Worm (Caenorhabditis elegans) whole organism, L2 larva: ENCODE data around the gene F22E5.7.

ENCODE experiments used
- F13H6.1 ChIP-seq: sonication (generic microtip); optimal IDR thresholded peaks from 2 replicates; lab custom pipeline; 2016; ENCODE audit warnings: missing genetic modification characterization, missing compliant biosample characterization
- R02D3.7 ChIP-seq: fragments of 150-350 bp; optimal IDR thresholded peaks from 2 replicates; lab custom pipeline; 2014; ENCODE audit warnings: missing biosample characterization, missing genetic modification characterization
- Y55F3AM.14 ChIP-seq: fragments of 200-800 bp; sonication (Bioruptor generic); optimal IDR thresholded peaks from 2 replicates; lab custom pipeline; 2018; ENCODE audit warnings: mild to moderate bottlenecking, missing genetic modification characterization, missing compliant biosample characterization
- alr-1 ChIP-seq: fragments of 150-350 bp; optimal IDR thresholded peaks from 2 replicates; lab custom pipeline; 2014; ENCODE audit warnings: missing biosample characterization, missing genetic modification characterization
- crh-2 ChIP-seq: sonication (generic microtip); optimal IDR thresholded peaks from 2 replicates; lab custom pipeline; 2017; ENCODE audit warnings: missing biosample characterization, missing genetic modification characterization
- elt-1 ChIP-seq: fragments of 150-350 bp; optimal IDR thresholded peaks from 2 replicates; lab custom pipeline; 2014; ENCODE audit warnings: missing biosample characterization, missing genetic modification characterization
- lin-39 ChIP-seq: fragments of 150-350 bp; optimal IDR thresholded peaks from 2 replicates; lab custom pipeline; 2014; ENCODE audit warnings: missing biosample characterization, missing genetic modification reagents, missing genetic modification characterization
- nhr-21 ChIP-seq: fragments of 150-350 bp; optimal IDR thresholded peaks from 2 replicates; lab custom pipeline; 2014; ENCODE audit warnings: missing biosample characterization, missing genetic modification characterization
- nhr-23 ChIP-seq: fragments of 150-350 bp; optimal IDR thresholded peaks from 2 replicates; lab custom pipeline; 2014; ENCODE audit warnings: missing biosample characterization, missing genetic modification reagents, missing genetic modification characterization
- nhr-25 ChIP-seq: fragments of 150-350 bp; sonication (generic microtip); optimal IDR thresholded peaks from 3 replicates; lab custom pipeline; 2014; ENCODE audit warnings: missing biosample characterization, missing genetic modification characterization

The F22E5.7 gene

DNA sequence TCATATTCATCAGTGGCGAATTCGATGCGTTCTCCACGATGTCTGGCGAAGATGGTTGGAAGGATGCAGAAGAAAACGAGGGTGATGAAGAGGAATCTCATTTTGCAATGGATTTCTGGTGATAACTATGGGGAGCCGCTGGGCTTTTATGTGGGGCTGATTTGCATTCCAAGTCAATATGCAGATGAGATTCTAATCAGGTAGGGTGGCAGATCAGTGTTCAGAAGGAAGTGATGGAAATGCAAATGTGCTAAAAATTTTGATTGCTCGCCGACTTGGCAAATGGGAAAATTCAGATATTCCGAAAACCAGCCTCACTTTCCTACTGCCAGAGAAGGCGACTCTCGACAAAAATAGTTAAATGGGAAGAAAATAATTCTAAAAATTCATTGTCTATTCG, 48.2 kb downstream of the F22E5.7 start, which contains the start of gene nspf-3:
Gene nspf-3, minus strand, starts transcription at position 101 of the 400 bp plus-strand sequence.
- no peak for TF ChIP-seq lin-39
- no peak for TF ChIP-seq nhr-21 (tag; lab: Kevin White, UChicago)
- no peak for TF ChIP-seq R02D3.7 (tag; lab: Kevin White, UChicago)
- TF ChIP-seq alr-1, result no peak
- no peak for TF ChIP-seq Y55F3AM.14 (GFP tag; lab: Kevin White, UChicago)

DNA sequence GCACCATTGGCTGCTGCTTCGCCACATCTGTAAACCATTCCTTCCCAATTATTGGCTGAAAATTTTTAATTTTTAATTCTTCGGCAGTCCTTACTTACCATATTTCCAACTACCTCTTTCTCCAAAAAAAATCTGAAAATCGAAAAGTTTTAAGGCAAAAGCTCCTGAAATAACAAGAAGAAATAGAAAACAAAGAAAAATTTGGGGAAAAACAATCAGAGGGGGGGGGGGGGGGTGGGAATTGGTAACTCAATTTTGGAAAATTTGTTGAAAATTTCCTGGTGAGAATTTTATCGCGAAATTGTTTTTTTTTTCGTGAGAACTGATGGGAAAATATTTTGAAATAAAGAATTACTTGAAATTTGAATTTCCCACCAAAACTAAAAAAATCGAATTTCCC, 50.6 kb downstream of the F22E5.7 start, which contains the start of gene set-11:
Gene set-11, minus strand, starts transcription at position 101 of the 400 bp plus-strand sequence.
- TF ChIP-seq F13H6.1 (no peak), nhr-23 (tag; lab: Kevin White, UChicago) (no peak), crh-2 (tag; lab: Kevin White, UChicago) (no peak), elt-1 (tag; lab: Kevin White, UChicago) (no peak), nhr-25 (tag; lab: Kevin White, UChicago) (no peak)
